Fruit fly (Drosophila melanogaster) whole organism, prepupa: Measurements from ENCODE around the gene Rph.

Experiments used
- Blimp-1 ChIP-seq: fragments of 200-800 bp; sonication (Bioruptor generic); optimal IDR thresholded peaks from 3 replicates; lab custom pipeline; 2017; ENCODE audit warnings: missing biosample characterization, missing genetic modification characterization, mild to moderate bottlenecking, moderate library complexity, missing genetic modification reagents
- CG10631 ChIP-seq: fragments of 200-800 bp; sonication (Bioruptor generic); optimal IDR thresholded peaks from 2 replicates; lab custom pipeline; 2016; ENCODE audit warnings: missing biosample characterization, missing genetic modification characterization
- CG10669 ChIP-seq: fragments of 200-800 bp; sonication (Bioruptor generic); optimal IDR thresholded peaks from 3 replicates; lab custom pipeline; 2018; ENCODE audit warnings: missing biosample characterization, mild to moderate bottlenecking, missing genetic modification characterization, moderate library complexity
- CG11294 ChIP-seq: fragments of 200-800 bp; sonication (Bioruptor generic); IDR thresholded peaks from 2 replicates; pipeline ENCODE4 v1.3.6; 2022; ENCODE audit warnings: missing biosample characterization, missing genetic modification characterization
- CG11762 ChIP-seq: fragments of 200-800 bp; sonication (Bioruptor generic); optimal IDR thresholded peaks from 3 replicates; lab custom pipeline; 2016; ENCODE audit warnings: missing biosample characterization, missing genetic modification characterization; ENCODE audit not compliant: insufficient read depth
- CG11902 ChIP-seq: fragments of 200-800 bp; sonication (Bioruptor generic); optimal IDR thresholded peaks from 3 replicates; lab custom pipeline; 2016; ENCODE audit warnings: missing biosample characterization, missing genetic modification characterization
- CG16779 ChIP-seq: fragments of 200-800 bp; sonication (Bioruptor generic); optimal IDR thresholded peaks from 3 replicates; lab custom pipeline; 2017; ENCODE audit warnings: missing biosample characterization, mild to moderate bottlenecking, missing genetic modification characterization
- CG3032 ChIP-seq: fragments of 200-800 bp; optimal IDR thresholded peaks from 2 replicates; lab custom pipeline; 2019; ENCODE audit warnings: missing biosample characterization, mild to moderate bottlenecking, missing genetic modification characterization, moderate library complexity
- CG31627 ChIP-seq: fragments of 200-800 bp; sonication (Bioruptor generic); optimal IDR thresholded peaks from 3 replicates; lab custom pipeline; 2016; ENCODE audit warnings: missing biosample characterization, missing genetic modification characterization
- CG32006 ChIP-seq: fragments of 200-800 bp; sonication (Bioruptor generic); optimal IDR thresholded peaks from 3 replicates; lab custom pipeline; 2017; ENCODE audit warnings: missing biosample characterization, mild to moderate bottlenecking, missing genetic modification characterization
- CG34406 ChIP-seq: fragments of 200-800 bp; sonication (Bioruptor generic); optimal IDR thresholded peaks from 3 replicates; lab custom pipeline; 2016; ENCODE audit warnings: missing biosample characterization, missing genetic modification characterization
- CG3919 ChIP-seq: fragments of 200-800 bp; sonication (Bioruptor generic); optimal IDR thresholded peaks from 3 replicates; lab custom pipeline; 2016; ENCODE audit warnings: missing biosample characterization, missing genetic modification characterization
- CG6163 ChIP-seq: fragments of 200-800 bp; sonication (Bioruptor generic); IDR thresholded peaks from 3 replicates; pipeline ENCODE4 v1.3.6; 2022; ENCODE audit warnings: missing biosample characterization, missing genetic modification characterization
- CG6276 ChIP-seq: fragments of 200-800 bp; sonication (Bioruptor generic); optimal IDR thresholded peaks from 2 replicates; lab custom pipeline; 2017; ENCODE audit warnings: missing biosample characterization, mild to moderate bottlenecking, missing genetic modification characterization
- CG6792 ChIP-seq: fragments of 200-800 bp; sonication (Bioruptor generic); optimal IDR thresholded peaks from 3 replicates; lab custom pipeline; 2016; ENCODE audit warnings: missing biosample characterization, missing genetic modification characterization
- CG6808 ChIP-seq: fragments of 200-800 bp; sonication (Bioruptor generic); optimal IDR thresholded peaks from 3 replicates; lab custom pipeline; 2017; ENCODE audit warnings: missing biosample characterization, missing genetic modification characterization, mild to moderate bottlenecking, moderate library complexity, missing genetic modification reagents
- CG6854 ChIP-seq: fragments of 200-800 bp; sonication (Bioruptor generic); optimal IDR thresholded peaks from 2 replicates; lab custom pipeline; 2017; ENCODE audit warnings: missing biosample characterization, mild to moderate bottlenecking, missing genetic modification characterization
- CG7368 ChIP-seq: fragments of 200-800 bp; sonication (Bioruptor generic); optimal IDR thresholded peaks from 3 replicates; lab custom pipeline; 2016; ENCODE audit warnings: missing biosample characterization, missing genetic modification characterization
- CG8119 ChIP-seq: fragments of 200-800 bp; sonication (Bioruptor generic); IDR thresholded peaks from 3 replicates; pipeline ENCODE4 v1.3.6; 2022; ENCODE audit warnings: missing biosample characterization, missing genetic modification characterization
- CG8319 ChIP-seq: fragments of 200-800 bp; sonication (Bioruptor generic); optimal IDR thresholded peaks from 3 replicates; lab custom pipeline; 2016; ENCODE audit warnings: missing biosample characterization, missing genetic modification characterization
- CG8632 ChIP-seq: fragments of 200-800 bp; sonication (Bioruptor generic); optimal IDR thresholded peaks from 3 replicates; lab custom pipeline; 2016; ENCODE audit warnings: missing biosample characterization, missing genetic modification characterization
- Eip75B ChIP-seq: fragments of 200-800 bp; sonication (Bioruptor generic); optimal IDR thresholded peaks from 3 replicates; lab custom pipeline; 2016; ENCODE audit warnings: missing biosample characterization, missing genetic modification characterization
- Ets21C ChIP-seq: fragments of 200-800 bp; sonication (Bioruptor generic); optimal IDR thresholded peaks from 3 replicates; lab custom pipeline; 2016; ENCODE audit warnings: missing biosample characterization, missing genetic modification characterization
- Ets96B ChIP-seq: fragments of 200-800 bp; optimal IDR thresholded peaks from 2 replicates; lab custom pipeline; 2019; ENCODE audit warnings: missing biosample characterization, mild to moderate bottlenecking, missing genetic modification characterization, moderate library complexity
- Gug ChIP-seq: fragments of 200-800 bp; sonication (Bioruptor generic); IDR thresholded peaks from 2 replicates; pipeline ENCODE4 v1.3.6; 2022; ENCODE audit warnings: missing biosample characterization, missing genetic modification characterization
- Hr39 ChIP-seq: fragments of 200-800 bp; sonication (Bioruptor generic); optimal IDR thresholded peaks from 2 replicates; lab custom pipeline; 2016; ENCODE audit warnings: missing biosample characterization, missing genetic modification characterization
- Hr4 ChIP-seq: fragments of 200-800 bp; sonication (Bioruptor generic); optimal IDR thresholded peaks from 3 replicates; lab custom pipeline; 2016; ENCODE audit warnings: missing biosample characterization, missing genetic modification characterization
- Lpt ChIP-seq: fragments of 200-800 bp; sonication (Bioruptor generic); optimal IDR thresholded peaks from 3 replicates; lab custom pipeline; 2016; ENCODE audit warnings: missing biosample characterization, missing genetic modification characterization
- OdsH ChIP-seq: fragments of 200-800 bp; sonication (Bioruptor generic); optimal IDR thresholded peaks from 3 replicates; lab custom pipeline; 2016; ENCODE audit warnings: missing biosample characterization, missing genetic modification characterization
- Smox ChIP-seq: fragments of 200-800 bp; sonication (Bioruptor generic); optimal IDR thresholded peaks from 3 replicates; lab custom pipeline; 2016; ENCODE audit warnings: missing biosample characterization, missing genetic modification characterization
- Sox102F ChIP-seq: fragments of 200-800 bp; sonication (Bioruptor generic); optimal IDR thresholded peaks from 2 replicates; lab custom pipeline; 2016; ENCODE audit warnings: missing biosample characterization, mild to moderate bottlenecking, missing genetic modification characterization
- Sox14 ChIP-seq: fragments of 200-800 bp; sonication (Bioruptor generic); optimal IDR thresholded peaks from 3 replicates; lab custom pipeline; 2016; ENCODE audit warnings: missing biosample characterization, missing genetic modification characterization
- Sox15 ChIP-seq: fragments of 200-800 bp; sonication (Bioruptor generic); optimal IDR thresholded peaks from 3 replicates; lab custom pipeline; 2016; ENCODE audit warnings: missing biosample characterization, missing genetic modification characterization
- achi ChIP-seq: fragments of 200-800 bp; sonication (Bioruptor generic); optimal IDR thresholded peaks from 3 replicates; lab custom pipeline; 2016; ENCODE audit warnings: missing biosample characterization, missing genetic modification characterization
- acj6 ChIP-seq: fragments of 200-800 bp; sonication (Bioruptor generic); optimal IDR thresholded peaks from 3 replicates; lab custom pipeline; 2016; ENCODE audit warnings: missing biosample characterization, missing genetic modification characterization
- dac ChIP-seq: fragments of 200-800 bp; sonication (Bioruptor generic); optimal IDR thresholded peaks from 2 replicates; lab custom pipeline; 2017; ENCODE audit warnings: missing biosample characterization, mild to moderate bottlenecking, missing genetic modification characterization
- dsx ChIP-seq: fragments of 200-800 bp; optimal IDR thresholded peaks from 3 replicates; lab custom pipeline; 2019; ENCODE audit warnings: missing biosample characterization, mild to moderate bottlenecking, missing genetic modification characterization, moderate library complexity; ENCODE audit not compliant: poor library complexity, severe bottlenecking
- esn ChIP-seq: fragments of 200-800 bp; sonication (Bioruptor generic); optimal IDR thresholded peaks from 2 replicates; lab custom pipeline; 2016; ENCODE audit warnings: missing biosample characterization, mild to moderate bottlenecking, missing genetic modification characterization, moderate library complexity
- fd59A ChIP-seq: fragments of 200-800 bp; sonication (Bioruptor generic); optimal IDR thresholded peaks from 2 replicates; lab custom pipeline; 2017; ENCODE audit warnings: missing biosample characterization, mild to moderate bottlenecking, missing genetic modification characterization, missing genetic modification reagents
- fd85E ChIP-seq: fragments of 200-800 bp; sonication (Bioruptor generic); optimal IDR thresholded peaks from 3 replicates; lab custom pipeline; 2016; ENCODE audit warnings: missing biosample characterization, missing genetic modification characterization
- fkh ChIP-seq: fragments of 200-800 bp; sonication (Bioruptor generic); optimal IDR thresholded peaks from 3 replicates; lab custom pipeline; 2017; ENCODE audit warnings: missing biosample characterization, mild to moderate bottlenecking, missing genetic modification characterization, moderate library complexity
- lz ChIP-seq: fragments of 200-800 bp; sonication (Bioruptor generic); optimal IDR thresholded peaks from 3 replicates; lab custom pipeline; 2016; ENCODE audit warnings: missing biosample characterization, missing genetic modification characterization
- net ChIP-seq: fragments of 200-800 bp; sonication (Bioruptor generic); optimal IDR thresholded peaks from 3 replicates; lab custom pipeline; 2016; ENCODE audit warnings: missing biosample characterization, missing genetic modification characterization
- spab ChIP-seq: fragments of 200-800 bp; sonication (Bioruptor generic); optimal IDR thresholded peaks from 2 replicates; lab custom pipeline; 2017; ENCODE audit warnings: missing biosample characterization, mild to moderate bottlenecking, missing genetic modification characterization, missing genetic modification reagents
- ss ChIP-seq, 2 experiments: fragments of 200-800 bp; sonication (Bioruptor generic); optimal IDR thresholded peaks; 2 replicates in 1 of 2; 3 replicates in 1 of 2; lab custom pipeline; 2017 to 2018; ENCODE audit warnings: mild to moderate bottlenecking in 2 of 2, missing biosample characterization in 2 of 2, missing genetic modification characterization in 2 of 2, moderate library complexity in 1 of 2
- svp ChIP-seq: fragments of 200-800 bp; sonication (Bioruptor generic); peaks from one replicate; lab custom pipeline; 2016; ENCODE audit warnings: missing biosample characterization, missing genetic modification characterization
- vri ChIP-seq: fragments of 200-800 bp; sonication (Bioruptor generic); optimal IDR thresholded peaks from 3 replicates; lab custom pipeline; 2016; ENCODE audit warnings: missing biosample characterization, mild to moderate bottlenecking, missing genetic modification characterization

Gene Rph

dm6 chrX:10767350-10768005, 10.0 kb upstream of the Rph start (continued):
- TF ChIP-seq CG32006 (GFP tag; lab: Kevin White, UChicago) (peak; percentile 85), CG11902 (GFP tag; lab: Kevin White, UChicago) (no peak), Ets96B (tag; lab: Kevin White, UChicago) (peak; percentile 67), lz (peak; percentile 68), CG16779 (peak; percentile 81), Lpt (GFP tag; lab: Kevin White, UChicago) (peak; percentile 53), Sox102F (GFP tag; lab: Kevin White, UChicago) (peak; percentile 59), esn (peak; percentile 59), CG8319 (GFP tag; lab: Kevin White, UChicago) (no peak), fd59A (GFP tag; lab: Kevin White, UChicago) (peak; percentile 47), ss (GFP tag; optimal IDR thresholded peaks at IDR 0.05; lab: Kevin White, UChicago) (peak; percentile 95 to 97), Sox14 (peak; percentile 83), Smox (GFP tag; lab: Kevin White, UChicago) (peak; percentile 58), CG3919 (GFP tag; lab: Kevin White, UChicago) (peak; percentile 56), CG10631 (peak; percentile 70), dsx (peak; percentile 69), OdsH (GFP tag; lab: Kevin White, UChicago) (peak; percentile 48), Blimp-1 (GFP tag; lab: Kevin White, UChicago) (no peak), CG6792 (GFP tag; lab: Kevin White, UChicago) (peak; percentile 46), CG6163 (GFP tag; lab: Robert Waterston, UW) (peak; percentile 69; the same call in 2 of the 3 replicates), CG8119 (GFP tag; lab: Robert Waterston, UW) (peak; percentile 59), Ets21C (GFP tag; lab: Kevin White, UChicago) (no peak), spab (GFP tag; lab: Kevin White, UChicago) (peak; percentile 68), CG7368 (GFP tag; lab: Kevin White, UChicago) (peak; percentile 66), Eip75B (peak; percentile 71), Hr4 (GFP tag; lab: Kevin White, UChicago) (peak; percentile 67), Sox15 (peak; percentile 47), achi (peak; percentile 58), CG31627 (GFP tag; lab: Kevin White, UChicago) (peak; percentile 54), CG8632 (peak; percentile 52), CG34406 (GFP tag; lab: Kevin White, UChicago) (peak; percentile 48), dac (GFP tag; lab: Kevin White, UChicago) (peak; percentile 56), CG6854 (no peak), fkh (peak; percentile 34)
- TF ChIP-seq, all 60 proteins: peak for 53

- no peak for TF ChIP-seq CG11762 (GFP tag; lab: Kevin White, UChicago)
- no peak for TF ChIP-seq CG8319 (GFP tag; lab: Kevin White, UChicago)
- TF ChIP-seq CG6276 (GFP tag; lab: Kevin White, UChicago), result peak; percentile 75
- peak; percentile 59; the same call in 2 of the 3 replicates for TF ChIP-seq CG8119 (GFP tag; lab: Robert Waterston, UW)
- TF ChIP-seq Blimp-1 (GFP tag; lab: Kevin White, UChicago), result peak; percentile 25
These were observed 9.5 kb upstream of the Rph start for dm6 chrX:10766976-10767349.

DNA sequence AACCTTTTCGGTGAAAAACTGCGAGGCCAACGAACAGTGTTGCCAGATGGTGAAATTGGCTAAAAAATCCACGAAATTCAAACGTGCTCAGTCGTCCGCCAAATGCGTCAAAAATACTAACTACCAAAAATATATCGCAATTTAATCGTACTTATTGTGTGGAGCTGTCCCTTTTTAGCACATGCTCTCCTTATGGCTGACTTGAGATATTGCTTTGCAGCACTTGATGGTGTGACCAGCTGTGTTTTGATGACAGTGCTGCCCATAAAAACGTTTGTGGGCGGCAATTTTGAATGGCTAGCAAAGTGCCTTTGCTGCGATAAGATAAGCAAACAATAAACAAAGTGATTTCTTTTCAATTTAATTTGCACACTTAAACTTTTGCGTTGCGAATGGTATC, 6.7 kb upstream of the Rph start, which contains the start of gene Tango5:
Tango5 (minus strand) TSS at position 208 of the 400 bp plus-strand sequence.
- TF ChIP-seq CG8319 (GFP tag; lab: Kevin White, UChicago), result no peak
- TF ChIP-seq CG6163 (GFP tag; lab: Robert Waterston, UW), result no peak
- TF ChIP-seq CG34406 (GFP tag; lab: Kevin White, UChicago), result no peak
- TF ChIP-seq CG10669 (GFP tag; lab: Kevin White, UChicago), result no peak
- TF ChIP-seq net, result no peak
- TF ChIP-seq fkh, result peak; percentile 81
- TF ChIP-seq vri (GFP tag; lab: Kevin White, UChicago), result no peak
- TF ChIP-seq CG8119 (GFP tag; lab: Robert Waterston, UW), result no peak
- TF ChIP-seq svp (GFP tag; lab: Kevin White, UChicago), result peak; percentile 54
- TF ChIP-seq Sox14, result peak; percentile 55
- TF ChIP-seq fd85E (GFP tag; lab: Kevin White, UChicago), result no peak
- no peak for TF ChIP-seq CG16779
- no peak for TF ChIP-seq Gug (GFP tag; lab: Robert Waterston, UW)
- no peak for TF ChIP-seq CG11294 (GFP tag; lab: Robert Waterston, UW)
- peak; percentile 3 for TF ChIP-seq Hr39
- TF ChIP-seq CG3032 (tag; lab: Kevin White, UChicago), result peak; percentile 3
- no peak for TF ChIP-seq Smox (GFP tag; lab: Kevin White, UChicago)
- TF ChIP-seq dsx, result no peak
- TF ChIP-seq CG32006 (GFP tag; lab: Kevin White, UChicago), result no peak
- TF ChIP-seq CG6808 (GFP tag; lab: Kevin White, UChicago), result peak; percentile 100
- no peak for TF ChIP-seq CG8632
- TF ChIP-seq acj6, result no peak
